Worm (Caenorhabditis elegans) whole organism, late embryonic: ENCODE results near the gene F52E1.9.

Source experiments
- C08G9.2 ChIP-seq: sonication (generic microtip); optimal IDR thresholded peaks from 2 replicates; lab custom pipeline; 2016; ENCODE audit warnings: mild to moderate bottlenecking, missing genetic modification characterization, moderate library complexity, missing compliant biosample characterization
- F13H6.1 ChIP-seq: sonication (generic microtip); optimal IDR thresholded peaks from 2 replicates; lab custom pipeline; 2016; ENCODE audit warnings: missing genetic modification characterization, missing compliant biosample characterization
- dve-1 ChIP-seq: sonication (generic microtip); optimal IDR thresholded peaks from 2 replicates; lab custom pipeline; 2017; ENCODE audit warnings: antibody characterized with exemption, mild to moderate bottlenecking, missing genetic modification characterization, missing compliant biosample characterization
- pat-9 ChIP-seq: fragments of 200-800 bp; sonication (Bioruptor generic); optimal IDR thresholded peaks from 2 replicates; lab custom pipeline; 2018; ENCODE audit warnings: mild to moderate bottlenecking, missing genetic modification characterization, moderate library complexity, missing compliant biosample characterization

- TF ChIP-seq pat-9 (tag; lab: Kevin White, UChicago) (no peak), F13H6.1 (tag; lab: Kevin White, UChicago) (no peak), C08G9.2 (tag; lab: Kevin White, UChicago) (no peak), dve-1 (tag; lab: Kevin White, UChicago) (no peak)
These were observed 16.5 kb downstream of the F52E1.9 start, which contains the start of gene hsp-17 for ce11 chrV:8385879-8386530.
